Fruit fly (Drosophila melanogaster) whole organism, wandering third instar larva: ENCODE data around the gene sas.

Source experiments
- CG32264 ChIP-seq: fragments of 200-800 bp; sonication (Bioruptor generic); optimal IDR thresholded peaks from 2 replicates; lab custom pipeline; 2016; ENCODE audit warnings: missing biosample characterization, missing genetic modification characterization
- CG9705 ChIP-seq: fragments of 200-800 bp; sonication (Bioruptor generic); optimal IDR thresholded peaks from 2 replicates; lab custom pipeline; 2018; ENCODE audit warnings: missing biosample characterization, mild to moderate bottlenecking, missing genetic modification characterization
- Dif ChIP-seq: fragments of 200-275, 200-300 bp; sonication (Bioruptor generic); optimal IDR thresholded peaks from 2 replicates; lab custom pipeline; 2018; ENCODE audit warnings: missing biosample characterization, missing genetic modification characterization; ENCODE audit not compliant: partially characterized antibody
- GATAd ChIP-seq: sonication (Bioruptor generic); optimal IDR thresholded peaks from 2 replicates; lab custom pipeline; 2016; ENCODE audit warnings: missing biosample characterization, missing genetic modification characterization
- HLH106 ChIP-seq: fragments of 200-800 bp; optimal IDR thresholded peaks from 3 replicates; lab custom pipeline; 2019; ENCODE audit warnings: missing biosample characterization, mild to moderate bottlenecking, missing genetic modification characterization, moderate library complexity
- Hnf4 ChIP-seq: fragments of 200-800 bp; sonication (Bioruptor generic); optimal IDR thresholded peaks from 2 replicates; lab custom pipeline; 2016; ENCODE audit warnings: missing biosample characterization, mild to moderate bottlenecking, missing genetic modification characterization
- Hr78 ChIP-seq: fragments of >200 bp; optimal IDR thresholded peaks from 2 replicates; lab custom pipeline; 2017; ENCODE audit warnings: missing biosample characterization, missing genetic modification characterization
- Hr83 ChIP-seq: fragments of 200-300 bp; sonication (Bioruptor generic); optimal IDR thresholded peaks from 2 replicates; lab custom pipeline; 2016; ENCODE audit warnings: missing biosample characterization, mild to moderate bottlenecking, missing genetic modification characterization, moderate library complexity; ENCODE audit not compliant: poor library complexity, severe bottlenecking
- Jra ChIP-seq: sonication (Bioruptor generic); optimal IDR thresholded peaks from 2 replicates; lab custom pipeline; 2016; ENCODE audit warnings: missing biosample characterization, missing genetic modification characterization
- Myc ChIP-seq: fragments of >200 bp; optimal IDR thresholded peaks from 2 replicates; lab custom pipeline; 2017
- N ChIP-seq: fragments of >200 bp; optimal IDR thresholded peaks from 2 replicates; lab custom pipeline; 2018; ENCODE audit warnings: missing biosample characterization, missing external identifiers, missing genetic modification characterization
- OdsH ChIP-seq: fragments of 200-800 bp; sonication (Bioruptor generic); optimal IDR thresholded peaks from 2 replicates; lab custom pipeline; 2016; ENCODE audit warnings: missing biosample characterization, mild to moderate bottlenecking, missing genetic modification characterization
- Rel ChIP-seq, 2 experiments: fragments of 200-800 bp; sonication (Bioruptor generic) in 1 of 2; optimal IDR thresholded peaks; 2 replicates in 1 of 2; 3 replicates in 1 of 2; lab custom pipeline; 2016 to 2019; ENCODE audit warnings: mild to moderate bottlenecking in 2 of 2, missing biosample characterization in 2 of 2, missing genetic modification characterization in 2 of 2, moderate library complexity in 1 of 2
- Sp1 ChIP-seq: fragments of 200-800 bp; sonication (Bioruptor generic); optimal IDR thresholded peaks from 3 replicates; lab custom pipeline; 2019; ENCODE audit warnings: missing biosample characterization, mild to moderate bottlenecking, missing genetic modification characterization, moderate library complexity
- Vsx2 ChIP-seq: fragments of 200-300, 225-300 bp; sonication (Bioruptor generic); optimal IDR thresholded peaks from 2 replicates; lab custom pipeline; 2018; ENCODE audit warnings: missing biosample characterization, missing genetic modification characterization; ENCODE audit not compliant: partially characterized antibody
- br ChIP-seq: fragments of 200-800 bp; sonication (Bioruptor generic); optimal IDR thresholded peaks from 2 replicates; lab custom pipeline; 2016; ENCODE audit warnings: missing biosample characterization, missing genetic modification characterization
- dl ChIP-seq, 2 experiments: fragments of 175-275, 200-275 bp in 1 of 2; fragments of 200-275 bp in 1 of 2; sonication (Bioruptor generic); optimal IDR thresholded peaks; lab custom pipeline; 2018; ENCODE audit warnings: mild to moderate bottlenecking in 2 of 2, missing biosample characterization in 2 of 2, missing genetic modification characterization in 2 of 2, moderate library complexity in 2 of 2; ENCODE audit not compliant: partially characterized antibody in 2 of 2, insufficient read depth in 1 of 2
- dmrt93B ChIP-seq: fragments of 200-800 bp; sonication (Bioruptor generic); optimal IDR thresholded peaks from 2 replicates; lab custom pipeline; 2018; ENCODE audit warnings: missing biosample characterization, mild to moderate bottlenecking, missing genetic modification characterization
- dsf ChIP-seq: sonication (Bioruptor generic); optimal IDR thresholded peaks from 2 replicates; lab custom pipeline; 2016; ENCODE audit warnings: missing biosample characterization, missing genetic modification characterization, borderline replicate concordance
- ey ChIP-seq: fragments of 200-800 bp; sonication (Bioruptor generic); optimal IDR thresholded peaks from 2 replicates; lab custom pipeline; 2016; ENCODE audit warnings: missing biosample characterization, missing genetic modification characterization
- foxo ChIP-seq, 2 experiments: fragments of 200-800 bp; sonication (Bioruptor generic); optimal IDR thresholded peaks; 2 replicates in 1 of 2; 3 replicates in 1 of 2; lab custom pipeline; 2016 to 2017; ENCODE audit warnings: missing biosample characterization in 2 of 2, missing genetic modification characterization in 2 of 2
- h ChIP-seq: fragments of 200-800 bp; sonication (Bioruptor generic); optimal IDR thresholded peaks from 3 replicates; lab custom pipeline; 2016; ENCODE audit warnings: missing biosample characterization, mild to moderate bottlenecking, missing genetic modification characterization
- psq ChIP-seq: fragments of 200-800 bp; sonication (Bioruptor generic); optimal IDR thresholded peaks from 3 replicates; lab custom pipeline; 2017; ENCODE audit warnings: missing biosample characterization, mild to moderate bottlenecking, missing genetic modification characterization, moderate library complexity
- tai ChIP-seq: sonication (Bioruptor generic); optimal IDR thresholded peaks from 2 replicates; lab custom pipeline; 2016; ENCODE audit warnings: missing biosample characterization, missing genetic modification characterization
- woc ChIP-seq: sonication (Bioruptor generic); optimal IDR thresholded peaks from 2 replicates; lab custom pipeline; 2016; ENCODE audit warnings: missing biosample characterization, mild to moderate bottlenecking, missing genetic modification characterization

Gene sas

DNA sequence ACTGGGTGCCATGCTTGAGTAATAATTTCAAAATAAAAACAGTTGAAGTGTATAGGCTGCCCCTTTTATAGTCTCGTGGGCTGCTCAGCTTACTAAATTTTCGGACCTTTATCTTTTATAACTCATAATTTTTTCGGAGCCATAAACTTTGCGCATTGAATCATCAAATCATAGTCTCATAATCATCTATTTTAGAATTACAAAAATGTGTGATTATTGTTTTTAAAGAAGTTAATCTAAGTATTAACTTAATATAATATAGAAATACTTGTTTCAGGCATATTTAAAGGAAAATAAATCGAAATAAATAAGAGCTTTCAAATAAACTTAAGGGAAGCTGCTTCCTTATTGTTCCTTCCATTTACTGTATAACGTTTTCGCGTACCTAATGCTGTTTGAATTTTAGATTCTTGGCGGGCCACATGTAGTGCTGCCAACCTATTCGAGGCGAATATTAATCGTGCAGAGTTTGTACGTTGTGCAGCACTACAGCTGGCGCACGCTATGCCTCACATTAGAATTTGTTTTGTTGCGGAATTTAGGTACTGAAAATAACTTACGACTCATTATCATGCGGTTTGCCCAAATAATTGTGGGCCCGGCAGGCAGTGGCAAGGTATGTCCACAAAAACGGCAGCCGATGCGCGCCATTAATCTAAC lies 18.2 kb upstream of the sas start, which contains the start of the genes CG14610 and CG2656 (continued):
- peak; percentile 44 for TF ChIP-seq GATAd (GFP tag; lab: Kevin White, UChicago)
- TF ChIP-seq Myc (lab: Kevin White, UChicago) = peak; percentile 25
- peak; percentile 91 for TF ChIP-seq h (GFP tag; lab: Kevin White, UChicago)
- TF ChIP-seq dmrt93B (GFP tag; lab: Kevin White, UChicago) = no peak
- TF ChIP-seq OdsH = peak; percentile 71
- no peak for TF ChIP-seq HLH106 (tag; lab: Kevin White, UChicago)
- TF ChIP-seq Hr78 (GFP tag; lab: Kevin White, UChicago) = no peak
- peak; percentile 70 for TF ChIP-seq psq (GFP tag; lab: Kevin White, UChicago)
- no peak for TF ChIP-seq N (GFP tag; lab: Kevin White, UChicago)
- TF ChIP-seq Jra (GFP tag; lab: Kevin White, UChicago) = peak; percentile 77
- TF ChIP-seq ey (GFP tag; lab: Kevin White, UChicago) = peak; percentile 79
- peak in 1 of 2 experiments; percentile 94 for TF ChIP-seq foxo (GFP tag; optimal IDR thresholded peaks at IDR 0.05; lab: Kevin White, UChicago)
- TF ChIP-seq CG32264 (GFP tag; lab: Kevin White, UChicago) = peak; percentile 23
- TF ChIP-seq woc (GFP tag; lab: Kevin White, UChicago) = no peak

DNA sequence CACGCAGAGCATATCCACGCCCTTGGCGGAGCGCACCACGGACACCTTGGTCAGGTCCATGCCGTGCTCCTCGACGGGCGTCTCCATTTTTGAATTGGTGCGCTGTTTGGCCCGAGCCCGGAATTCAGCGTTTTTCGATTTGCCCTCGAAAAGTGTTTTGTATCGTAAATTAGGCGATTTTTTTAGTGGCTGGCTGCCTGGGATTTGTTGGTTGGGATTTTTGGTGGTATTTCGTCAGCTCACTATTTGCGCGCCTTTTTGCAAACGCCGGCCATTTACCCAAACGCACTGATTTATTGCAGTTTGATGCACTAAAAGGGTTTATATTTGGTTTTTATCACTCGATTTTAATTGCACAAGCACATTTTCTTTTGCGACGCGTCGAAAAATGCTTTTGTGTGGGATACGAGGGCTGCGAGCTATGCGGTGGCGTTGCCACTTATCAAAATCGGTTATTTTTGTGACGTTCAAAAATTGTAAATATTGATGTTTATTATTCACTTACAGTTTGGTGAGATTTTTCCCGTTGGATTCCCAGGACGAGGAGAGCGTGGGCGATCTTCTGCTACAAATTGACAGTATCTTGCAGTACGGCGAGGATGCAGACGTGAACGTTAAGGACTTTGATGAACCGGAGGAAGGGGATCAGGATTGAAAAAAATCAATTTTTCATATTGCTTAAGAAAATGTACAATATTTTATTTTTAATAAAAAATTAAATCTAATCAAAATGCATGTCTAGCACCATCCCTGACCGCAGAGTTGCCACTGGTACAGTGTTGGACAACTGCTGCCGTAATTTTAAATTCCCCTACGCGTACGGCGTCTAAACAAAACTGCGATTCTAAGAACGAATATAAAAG lies 11.8 kb upstream of the sas start, which contains the start of the genes gfzf and Sas-4:
Gene gfzf, minus strand, starts transcription at position 425 of the 863 bp plus-strand sequence.
Gene Sas-4, plus strand, starts transcription at position 824 of the 863 bp plus-strand sequence.
- TF ChIP-seq dmrt93B (GFP tag; lab: Kevin White, UChicago) (peak; percentile 69), ey (GFP tag; lab: Kevin White, UChicago) (peak; percentile 55), dsf (peak; percentile 33), Dif (no peak), Sp1 (peak; percentile 51), CG9705 (GFP tag; lab: Kevin White, UChicago) (peak; percentile 33), woc (GFP tag; lab: Kevin White, UChicago) (no peak), tai (GFP tag; lab: Kevin White, UChicago) (no peak), HLH106 (tag; lab: Kevin White, UChicago) (peak; percentile 77), br (GFP tag; lab: Kevin White, UChicago) (no peak), OdsH (peak; percentile 52), Vsx2 (GFP tag; lab: Kevin White, UChicago) (no peak), psq (GFP tag; lab: Kevin White, UChicago) (peak; percentile 46), Myc (lab: Kevin White, UChicago) (peak; percentile 15), Jra (GFP tag; lab: Kevin White, UChicago) (no peak), GATAd (GFP tag; lab: Kevin White, UChicago) (peak; percentile 60), foxo (GFP tag; optimal IDR thresholded peaks at IDR 0.05; lab: Kevin White, UChicago) (peak in 1 of 2 experiments; percentile 81), Rel (GFP tag; optimal IDR thresholded peaks at IDR 0.05; lab: Kevin White, UChicago) (no peak), Rel (tag; optimal IDR thresholded peaks at IDR 0.05; lab: Kevin White, UChicago) (peak; percentile 13), h (GFP tag; lab: Kevin White, UChicago) (no peak), Hr83 (peak; percentile 23), dl (GFP tag; optimal IDR thresholded peaks at IDR 0.05; lab: Kevin White, UChicago; ENCODE audit: insufficient read depth in 1 of 2, partially characterized antibody in 2 of 2) (no peak)
- TF ChIP-seq, all 38 proteins: peak for 13

DNA sequence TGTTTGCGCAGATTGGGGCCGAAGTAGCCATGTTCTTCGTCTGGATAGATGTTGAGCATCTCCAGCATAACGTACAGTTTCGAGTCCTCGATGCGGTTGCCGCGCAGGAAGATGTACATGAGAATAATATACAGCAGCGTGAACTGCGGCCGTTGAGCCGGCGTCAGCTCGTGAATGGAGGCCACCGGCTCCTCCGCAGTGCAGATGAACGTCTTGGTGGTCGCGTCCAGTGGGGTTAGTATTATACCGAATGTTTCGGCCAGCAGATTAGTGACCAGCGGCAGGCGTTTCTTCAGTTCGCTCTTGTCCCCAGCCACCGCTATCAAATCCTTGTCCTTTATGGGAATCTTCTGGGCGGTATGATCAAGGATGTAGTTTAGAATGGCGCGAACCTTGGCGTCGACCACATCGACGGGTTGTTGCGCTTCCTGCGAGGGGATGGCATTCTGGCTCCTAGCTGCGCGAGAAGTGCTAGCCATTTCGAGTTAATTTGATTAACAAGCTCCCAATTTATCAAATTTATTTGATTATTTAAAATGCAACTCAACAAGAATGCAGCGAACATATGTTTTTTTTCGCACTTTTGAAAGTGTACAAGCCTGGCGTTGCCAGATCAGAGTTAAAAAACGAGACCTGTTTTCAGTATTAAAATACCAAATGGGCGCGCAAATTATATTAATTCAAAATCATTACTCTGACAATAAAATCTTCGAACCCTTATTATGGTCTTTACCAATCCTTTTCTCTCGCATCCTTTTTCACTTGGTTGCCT lies 7.8 kb upstream of the sas start, which contains the start of gene MAGE:
Gene MAGE, minus strand, starts transcription at position 595 of the 772 bp plus-strand sequence.
- TF ChIP-seq Hr83 (no peak), Vsx2 (GFP tag; lab: Kevin White, UChicago) (peak; percentile 22)

DNA sequence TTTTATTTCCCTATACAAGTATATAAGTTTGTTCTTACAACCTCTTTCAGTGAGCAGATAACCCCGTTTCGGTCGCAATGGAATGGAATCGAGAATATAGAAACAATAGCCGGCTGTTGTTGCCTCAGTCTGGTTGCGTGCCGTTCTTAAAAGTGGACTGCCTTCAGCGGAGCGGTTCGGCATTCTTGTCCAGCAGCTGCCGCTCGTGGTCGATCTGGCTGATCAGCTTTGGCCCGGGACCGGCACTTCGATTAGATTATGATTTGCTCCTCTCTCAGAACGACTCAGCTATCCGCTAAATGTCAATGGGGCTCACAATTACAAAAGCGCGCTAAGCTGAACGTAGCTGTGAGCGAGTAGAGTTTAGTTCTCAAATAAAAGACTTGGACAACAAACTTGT lies 5.5 kb upstream of the sas start:
- TF ChIP-seq Hnf4 (GFP tag; lab: Kevin White, UChicago) = no peak
